Fruit fly (Drosophila melanogaster): ENCODE data around the gene CG42675.

The CG42675 gene

dm6 chr3R:5862032-5862641 lies 48.7 kb downstream of the CG42675 start, which contains the start of gene CG2017 (continued):
- TF ChIP-seq CG12659 (GFP tag; optimal IDR thresholded peaks at IDR 0.05): peak; percentile 46
- TF ChIP-seq nau (GFP tag; optimal IDR thresholded peaks at IDR 0.05): no peak
- no peak for TF ChIP-seq CG15073 (GFP tag; optimal IDR thresholded peaks at IDR 0.05)
- peak; percentile 19 for TF ChIP-seq CG11398 (GFP tag; optimal IDR thresholded peaks at IDR 0.05)
- no peak for TF ChIP-seq CG4820 (GFP tag; optimal IDR thresholded peaks at IDR 0.05)
- TF ChIP-seq CG6272 (GFP tag; IDR thresholded peaks at IDR 0.05): 0 out of 2 replicates have a peak, but pooled peaks have one; percentile 18
- no peak for TF ChIP-seq CG6654 (GFP tag; optimal IDR thresholded peaks at IDR 0.05)
- TF ChIP-seq sob (GFP tag; IDR thresholded peaks at IDR 0.05): peak; percentile 78
- TF ChIP-seq NK7.1 (GFP tag; optimal IDR thresholded peaks at IDR 0.05): no peak
- no peak for TF ChIP-seq CG3065 (GFP tag; optimal IDR thresholded peaks at IDR 0.05)
- TF ChIP-seq Stat92E (GFP tag; optimal IDR thresholded peaks at IDR 0.05): no peak
- no peak for TF ChIP-seq pros (GFP tag; optimal IDR thresholded peaks at IDR 0.05)
- TF ChIP-seq org-1 (GFP tag; optimal IDR thresholded peaks at IDR 0.05): no peak
- no peak for TF ChIP-seq ac (GFP tag; optimal IDR thresholded peaks at IDR 0.05)
- TF ChIP-seq Tbp (GFP tag; optimal IDR thresholded peaks at IDR 0.05): no peak
- no peak for TF ChIP-seq Mes4 (GFP tag; optimal IDR thresholded peaks at IDR 0.05)
- peak; percentile 43 for TF ChIP-seq CG10209 (GFP tag; optimal IDR thresholded peaks at IDR 0.05)
- TF ChIP-seq phol (tag; optimal IDR thresholded peaks at IDR 0.05): peak; percentile 84
- no peak for TF ChIP-seq CG31365 (tag; optimal IDR thresholded peaks at IDR 0.05)
- peak; percentile 56 for TF ChIP-seq dpn (GFP tag; optimal IDR thresholded peaks at IDR 0.05)
- TF ChIP-seq CG1024 (GFP tag; IDR thresholded peaks at IDR 0.05): no peak
- no peak for TF ChIP-seq ssp (GFP tag; IDR thresholded peaks at IDR 0.05)
- TF ChIP-seq Xbp1 (GFP tag; optimal IDR thresholded peaks at IDR 0.05): peak; percentile 50
- TF ChIP-seq exex (tag; optimal IDR thresholded peaks at IDR 0.05): no peak
- TF ChIP-seq CG4360 (GFP tag; IDR thresholded peaks at IDR 0.05): no peak
- TF ChIP-seq CG34376 (GFP tag; optimal IDR thresholded peaks at IDR 0.05): peak; percentile 25
- no peak for TF ChIP-seq CG1529 (GFP tag; optimal IDR thresholded peaks at IDR 0.05)
- TF ChIP-seq Aef1 (GFP tag; IDR thresholded peaks at IDR 0.05): no peak
- peak; percentile 53 for TF ChIP-seq bab2 (GFP tag; optimal IDR thresholded peaks at IDR 0.05)
- no peak for TF ChIP-seq gcm (GFP tag; optimal IDR thresholded peaks at IDR 0.05)
- no peak; the same call in 1 of the 4 replicates for TF ChIP-seq chinmo (GFP tag; IDR thresholded peaks at IDR 0.05; ENCODE audit: partially characterized antibody)
- no peak for TF ChIP-seq CG9876 (GFP tag; optimal IDR thresholded peaks at IDR 0.05)
- TF ChIP-seq Jarid2 (GFP tag; optimal IDR thresholded peaks at IDR 0.05): peak; percentile 0
- peak; percentile 37 for TF ChIP-seq Hsf (GFP tag; optimal IDR thresholded peaks at IDR 0.05)
- TF ChIP-seq CG8924 (tag; optimal IDR thresholded peaks at IDR 0.05): peak; percentile 25
- no peak for TF ChIP-seq klu (GFP tag; IDR thresholded peaks at IDR 0.05)
- TF ChIP-seq ranshi (GFP tag; IDR thresholded peaks at IDR 0.05): no peak
- no peak for TF ChIP-seq chm (GFP tag; IDR thresholded peaks at IDR 0.05)
- peak; percentile 73 for TF ChIP-seq Dad (GFP tag; optimal IDR thresholded peaks at IDR 0.05)
- peak; percentile 20 for TF ChIP-seq zen (tag; optimal IDR thresholded peaks at IDR 0.05)
- peak; percentile 19 for TF ChIP-seq ab (GFP tag; optimal IDR thresholded peaks at IDR 0.05)
- TF ChIP-seq crp (GFP tag; optimal IDR thresholded peaks at IDR 0.05): peak; percentile 76 to 98
- peak; percentile 38; the same call in 2 of the 4 replicates for TF ChIP-seq Dll (GFP tag; IDR thresholded peaks at IDR 0.05; ENCODE audit: partially characterized antibody)
- no peak for TF ChIP-seq fd96Cb (tag; optimal IDR thresholded peaks at IDR 0.05)
- TF ChIP-seq wor (GFP tag; IDR thresholded peaks at IDR 0.05): no peak
- TF ChIP-seq CG4424 (GFP tag; optimal IDR thresholded peaks at IDR 0.05): peak; percentile 38
- TF ChIP-seq Oaz (GFP tag; IDR thresholded peaks at IDR 0.05): no peak
- TF ChIP-seq D19A (tag; optimal IDR thresholded peaks at IDR 0.05): no peak
- TF ChIP-seq B-H1 (GFP tag; IDR thresholded peaks at IDR 0.05): no peak
- no peak for TF ChIP-seq Hr39 (optimal IDR thresholded peaks at IDR 0.05)
- no peak for TF ChIP-seq br (optimal IDR thresholded peaks at IDR 0.05)
